Fruit fly (Drosophila melanogaster): ENCODE measurements around the gene Hsc20.

Gene Hsc20

DNA sequence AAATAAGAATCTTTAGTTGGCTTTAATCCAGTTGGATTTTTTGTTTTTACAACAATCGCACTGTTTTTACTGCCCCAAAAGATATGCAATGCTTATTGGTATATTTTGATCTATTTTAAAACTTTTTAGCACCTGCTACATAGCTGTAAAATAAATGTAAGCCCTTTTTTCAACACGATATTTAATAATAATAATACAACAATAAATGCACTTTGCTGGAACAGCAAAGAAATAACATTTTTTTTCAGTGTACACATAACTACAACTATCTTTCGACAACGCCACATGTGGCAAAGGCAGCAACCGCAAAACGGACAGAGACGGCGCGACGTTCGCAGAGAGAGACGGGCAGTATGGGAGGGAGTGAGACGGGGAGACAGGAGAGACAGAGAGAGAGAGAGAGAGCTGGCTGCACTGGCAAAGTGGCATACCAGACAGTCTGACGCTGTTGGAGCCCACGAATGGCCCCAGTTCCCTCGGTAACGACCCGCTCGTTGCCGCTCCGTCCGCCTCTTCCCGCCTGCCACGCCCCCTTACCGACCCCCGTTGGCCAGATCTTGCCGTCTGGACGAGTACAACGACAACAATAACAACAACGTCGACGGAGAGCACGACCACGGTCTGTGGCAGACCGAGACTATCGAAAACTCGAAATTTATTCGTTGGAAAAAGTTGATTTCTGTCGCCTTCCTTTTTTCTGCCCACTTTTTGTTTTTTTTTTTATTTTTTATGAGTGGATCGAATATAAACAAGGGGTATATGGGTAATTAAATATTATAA lies 21.6 kb upstream of the Hsc20 start:
- TF ChIP-seq Crg-1 (GFP tag; optimal IDR thresholded peaks at IDR 0.05) (no peak), CG7045 (GFP tag; optimal IDR thresholded peaks at IDR 0.05) (no peak), cic (GFP tag; optimal IDR thresholded peaks at IDR 0.05) (no peak), bab1 (GFP tag; optimal IDR thresholded peaks at IDR 0.05) (no peak), CG11617 (GFP tag; optimal IDR thresholded peaks at IDR 0.05) (no peak), CG7101 (tag; optimal IDR thresholded peaks at IDR 0.05) (no peak), CG12768 (GFP tag; optimal IDR thresholded peaks at IDR 0.05) (no peak), CG5204 (GFP tag; optimal IDR thresholded peaks at IDR 0.05) (no peak)

DNA sequence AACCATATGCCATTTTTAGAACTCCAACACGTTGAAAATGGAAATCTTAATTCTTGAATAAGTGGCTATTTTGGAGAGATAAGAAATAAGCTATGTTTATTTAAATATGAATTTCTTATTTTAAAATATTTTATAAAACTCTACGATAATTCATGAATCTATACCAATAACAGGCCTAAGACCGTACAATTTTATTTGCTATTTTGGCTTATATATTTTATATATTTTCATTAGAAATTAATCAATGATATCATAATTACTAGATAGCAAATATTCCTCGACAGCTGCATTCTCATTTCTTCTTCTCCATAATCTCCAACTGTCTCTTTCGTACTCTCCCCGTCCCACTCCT lies 21.0 kb upstream of the Hsc20 start:
- TF ChIP-seq CG1620 (GFP tag; optimal IDR thresholded peaks at IDR 0.05) = no peak
- no peak for TF ChIP-seq Mnt (GFP tag; optimal IDR thresholded peaks at IDR 0.05)
- no peak for TF ChIP-seq ovo (GFP tag; optimal IDR thresholded peaks at IDR 0.05)
- TF ChIP-seq tj (GFP tag; optimal IDR thresholded peaks at IDR 0.05) = no peak
- no peak for TF ChIP-seq cnc (optimal IDR thresholded peaks at IDR 0.05)
- no peak for TF ChIP-seq Hr96 (GFP tag; optimal IDR thresholded peaks at IDR 0.05)
- TF ChIP-seq pad (GFP tag; optimal IDR thresholded peaks at IDR 0.05) = no peak
- TF ChIP-seq cic (GFP tag; optimal IDR thresholded peaks at IDR 0.05) = no peak
- TF ChIP-seq bab1 (GFP tag; optimal IDR thresholded peaks at IDR 0.05) = no peak
- TF ChIP-seq CG33017 (tag; optimal IDR thresholded peaks at IDR 0.05) = no peak
- no peak for TF ChIP-seq CG5204 (GFP tag; optimal IDR thresholded peaks at IDR 0.05)
- no peak for TF ChIP-seq kay (GFP tag; ENCODE audit: borderline replicate concordance)
- no peak for TF ChIP-seq CG14711 (tag; optimal IDR thresholded peaks at IDR 0.05)
- TF ChIP-seq Crg-1 (GFP tag; optimal IDR thresholded peaks at IDR 0.05) = no peak
- TF ChIP-seq CG7101 (tag; optimal IDR thresholded peaks at IDR 0.05) = no peak
- TF ChIP-seq CG7045 (GFP tag; optimal IDR thresholded peaks at IDR 0.05) = no peak
- TF ChIP-seq CG12768 (GFP tag; optimal IDR thresholded peaks at IDR 0.05) = no peak
- TF ChIP-seq Clk (GFP tag; optimal IDR thresholded peaks at IDR 0.05) = no peak
- no peak for TF ChIP-seq toe (GFP tag; optimal IDR thresholded peaks at IDR 0.05)
- TF ChIP-seq CG11617 (GFP tag; optimal IDR thresholded peaks at IDR 0.05) = no peak

DNA sequence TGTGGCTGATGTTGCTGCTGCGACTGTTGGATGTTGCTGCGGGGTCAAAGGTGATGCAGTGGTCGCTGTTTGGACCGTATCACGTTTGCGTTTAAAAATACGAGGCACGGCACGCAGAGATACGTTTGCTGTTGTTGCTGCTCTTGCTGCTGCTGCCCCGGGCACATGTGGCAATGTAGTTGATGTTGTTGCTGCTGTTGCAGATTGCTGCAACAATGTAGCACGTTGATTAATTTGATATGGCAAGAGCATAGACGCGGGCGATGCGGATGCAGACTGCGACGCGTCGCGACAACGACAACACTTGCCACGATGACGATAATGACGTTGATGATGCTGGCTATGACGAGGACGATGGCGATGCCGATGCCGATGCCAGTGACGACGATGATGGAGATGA lies 19.7 kb upstream of the Hsc20 start:
- TF ChIP-seq CG11617 (GFP tag; optimal IDR thresholded peaks at IDR 0.05) (no peak), CG7045 (GFP tag; optimal IDR thresholded peaks at IDR 0.05) (no peak), CG14711 (tag; optimal IDR thresholded peaks at IDR 0.05) (no peak), CG12768 (GFP tag; optimal IDR thresholded peaks at IDR 0.05) (no peak), Clk (GFP tag; optimal IDR thresholded peaks at IDR 0.05) (no peak), cic (GFP tag; optimal IDR thresholded peaks at IDR 0.05) (no peak), CG33017 (tag; optimal IDR thresholded peaks at IDR 0.05) (no peak), Mnt (GFP tag; optimal IDR thresholded peaks at IDR 0.05) (no peak), Hr96 (GFP tag; optimal IDR thresholded peaks at IDR 0.05) (no peak), tj (GFP tag; optimal IDR thresholded peaks at IDR 0.05) (no peak), Crg-1 (GFP tag; optimal IDR thresholded peaks at IDR 0.05) (no peak), ovo (GFP tag; optimal IDR thresholded peaks at IDR 0.05) (no peak), cnc (optimal IDR thresholded peaks at IDR 0.05) (no peak), toe (GFP tag; optimal IDR thresholded peaks at IDR 0.05) (no peak), bab1 (GFP tag; optimal IDR thresholded peaks at IDR 0.05) (no peak), CG5204 (GFP tag; optimal IDR thresholded peaks at IDR 0.05) (no peak)

DNA sequence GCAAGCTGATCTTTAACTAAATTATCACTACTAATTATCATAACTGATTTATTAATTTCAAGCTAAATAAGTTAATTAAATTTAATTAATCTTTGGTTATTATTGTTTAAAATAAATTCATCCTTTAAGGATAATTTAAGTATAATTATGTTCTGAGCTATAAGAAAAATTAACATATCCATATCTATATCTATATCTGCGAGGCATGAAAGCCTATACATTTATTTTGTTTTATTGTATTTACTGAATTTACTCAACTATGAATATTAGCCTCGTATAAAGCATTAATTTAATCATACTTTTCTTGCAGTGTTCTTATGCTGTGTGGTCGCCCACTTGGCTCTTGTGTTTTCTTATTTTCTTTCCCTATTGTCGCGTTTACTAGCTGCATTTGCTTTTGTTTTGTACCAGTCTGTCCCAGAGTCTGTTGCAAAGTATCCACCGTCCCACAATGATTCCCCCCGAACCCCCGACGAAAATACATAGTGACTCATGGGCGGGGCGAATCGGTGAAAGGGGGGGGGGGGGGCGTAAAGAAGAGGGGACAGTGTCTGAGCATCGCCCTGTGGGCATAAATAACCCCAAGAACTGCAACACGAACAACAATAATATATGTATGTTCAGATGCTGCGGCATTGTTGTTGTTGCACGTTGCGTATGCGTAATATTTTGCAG lies 18.3 kb upstream of the Hsc20 start:
- TF ChIP-seq CG12768 (GFP tag; optimal IDR thresholded peaks at IDR 0.05) (no peak), CG1620 (GFP tag; optimal IDR thresholded peaks at IDR 0.05) (no peak), ovo (GFP tag; optimal IDR thresholded peaks at IDR 0.05) (no peak), Hr96 (GFP tag; optimal IDR thresholded peaks at IDR 0.05) (no peak), tj (GFP tag; optimal IDR thresholded peaks at IDR 0.05) (no peak), toe (GFP tag; optimal IDR thresholded peaks at IDR 0.05) (no peak), pad (GFP tag; optimal IDR thresholded peaks at IDR 0.05) (no peak), CG11617 (GFP tag; optimal IDR thresholded peaks at IDR 0.05) (no peak), CG33017 (tag; optimal IDR thresholded peaks at IDR 0.05) (no peak), CG5204 (GFP tag; optimal IDR thresholded peaks at IDR 0.05) (no peak), Clk (GFP tag; optimal IDR thresholded peaks at IDR 0.05) (no peak), bab1 (GFP tag; optimal IDR thresholded peaks at IDR 0.05) (no peak), cnc (optimal IDR thresholded peaks at IDR 0.05) (no peak)

DNA sequence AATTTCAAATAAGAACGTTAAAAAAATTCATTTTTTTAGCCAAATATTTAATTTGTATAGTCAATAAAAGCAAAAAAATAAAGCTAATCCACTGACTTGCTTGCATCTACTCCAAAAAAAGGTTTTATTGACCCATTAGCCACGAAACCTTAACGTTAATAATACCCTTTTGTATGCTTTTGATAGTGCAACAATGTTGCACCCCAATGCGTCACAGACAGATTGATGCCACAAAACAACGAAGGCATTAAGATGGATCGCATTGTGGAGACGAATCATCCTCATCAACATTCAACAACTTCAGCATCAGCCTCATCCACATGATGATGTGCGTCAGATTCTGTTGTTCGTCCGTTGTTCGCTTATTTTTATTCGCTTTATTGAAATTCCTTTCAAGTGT lies 17.5 kb upstream of the Hsc20 start:
- TF ChIP-seq kay (GFP tag; ENCODE audit: borderline replicate concordance) = no peak
- no peak for TF ChIP-seq Crg-1 (GFP tag; optimal IDR thresholded peaks at IDR 0.05)
- no peak for TF ChIP-seq cic (GFP tag; optimal IDR thresholded peaks at IDR 0.05)
- TF ChIP-seq CG7101 (tag; optimal IDR thresholded peaks at IDR 0.05) = no peak
- no peak for TF ChIP-seq pad (GFP tag; optimal IDR thresholded peaks at IDR 0.05)
- TF ChIP-seq ovo (GFP tag; optimal IDR thresholded peaks at IDR 0.05) = no peak
- no peak for TF ChIP-seq CG7045 (GFP tag; optimal IDR thresholded peaks at IDR 0.05)
- no peak for TF ChIP-seq CG12768 (GFP tag; optimal IDR thresholded peaks at IDR 0.05)
- no peak for TF ChIP-seq toe (GFP tag; optimal IDR thresholded peaks at IDR 0.05)
- no peak for TF ChIP-seq CG33017 (tag; optimal IDR thresholded peaks at IDR 0.05)

DNA sequence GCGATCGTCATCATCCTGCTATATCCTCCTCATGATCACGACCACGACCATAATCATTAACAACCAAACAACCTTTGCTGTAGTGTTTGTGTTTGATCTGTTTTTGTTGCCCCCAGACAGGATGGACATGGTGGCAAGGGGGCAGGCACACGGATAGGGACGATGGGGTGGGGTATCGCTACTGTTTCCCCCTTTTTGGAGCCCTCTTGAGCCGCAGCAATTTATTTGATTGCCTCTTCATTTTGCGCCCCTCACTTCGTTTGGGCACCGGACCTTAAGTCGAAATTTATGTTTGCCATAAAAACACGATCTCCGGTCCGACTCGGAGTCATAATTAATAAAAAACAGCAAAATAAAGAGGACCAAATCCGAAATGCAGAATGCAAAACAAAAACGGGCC lies 17.1 kb upstream of the Hsc20 start:
- no peak for TF ChIP-seq CG7101 (tag; optimal IDR thresholded peaks at IDR 0.05)
- TF ChIP-seq Clk (GFP tag; optimal IDR thresholded peaks at IDR 0.05) = no peak
- TF ChIP-seq Mnt (GFP tag; optimal IDR thresholded peaks at IDR 0.05) = no peak
- no peak for TF ChIP-seq toe (GFP tag; optimal IDR thresholded peaks at IDR 0.05)
- no peak for TF ChIP-seq cic (GFP tag; optimal IDR thresholded peaks at IDR 0.05)
- TF ChIP-seq bab1 (GFP tag; optimal IDR thresholded peaks at IDR 0.05) = no peak
- no peak for TF ChIP-seq tj (GFP tag; optimal IDR thresholded peaks at IDR 0.05)
- TF ChIP-seq CG14711 (tag; optimal IDR thresholded peaks at IDR 0.05) = no peak
